Worm (Caenorhabditis elegans) whole organism, L1 larva: Measurements from ENCODE around the gene nhr-242.

Experiments used
- blmp-1 ChIP-seq: fragments of 150-350 bp; optimal IDR thresholded peaks from 2 replicates; lab custom pipeline; 2014; ENCODE audit warnings: missing biosample characterization, missing genetic modification characterization
- ceh-82 ChIP-seq, 3 experiments: fragments of 150-350 bp in 1 of 3; sonication (generic microtip) in 2 of 3; optimal IDR thresholded peaks; 2 replicates each; lab custom pipeline; 2014 to 2017; ENCODE audit warnings: missing biosample characterization in 3 of 3, missing genetic modification characterization in 3 of 3
- pqm-1 ChIP-seq: sonication (generic microtip); optimal IDR thresholded peaks from 3 replicates; lab custom pipeline; 2017; ENCODE audit warnings: missing biosample characterization, missing genetic modification characterization

DNA sequence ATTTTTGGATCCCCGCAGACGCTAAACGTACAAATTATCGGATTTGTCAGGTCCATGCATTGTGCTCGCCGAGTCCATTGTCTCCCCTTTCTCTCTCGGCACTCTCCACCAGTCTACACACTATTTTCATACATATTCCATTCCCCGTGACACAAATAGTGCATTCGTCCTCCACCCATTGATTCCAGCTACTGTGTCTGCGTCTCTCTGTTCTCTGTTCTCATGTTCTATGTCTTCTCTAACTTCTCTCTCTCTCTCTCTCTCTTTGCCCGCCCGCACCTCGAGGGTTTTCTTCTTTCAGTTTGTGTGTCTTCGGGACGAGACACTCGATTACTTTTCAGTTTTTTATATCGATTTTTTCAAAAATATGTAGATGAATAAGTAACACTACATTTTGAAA, 18.3 kb upstream of the nhr-242 start:
- peak; percentile 55 for TF ChIP-seq blmp-1
- TF ChIP-seq pqm-1 (tag; lab: Kevin White, UChicago): no peak
- TF ChIP-seq ceh-82 (tag; optimal IDR thresholded peaks at IDR 0.05; lab: Kevin White, UChicago): peak; percentile 51 to 80 (median 68)
